Fruit fly (Drosophila melanogaster) whole organism, embryonic: Measurements from ENCODE around the gene VhaM9.7-d.

Experiments used
- Atf-2 ChIP-seq: fragments of 200-800 bp; sonication (Bioruptor generic); optimal IDR thresholded peaks from 2 replicates; lab custom pipeline; 2016; ENCODE audit warnings: missing biosample characterization, missing genetic modification characterization
- Awh ChIP-seq: fragments of 200-800 bp; sonication (Bioruptor generic); IDR thresholded peaks from 2 replicates; pipeline ENCODE4, ENCODE4 v1.3.6; 2022; ENCODE audit warnings: missing biosample characterization, missing genetic modification characterization
- BtbVII ChIP-seq: fragments of 200-800 bp; sonication (Bioruptor generic); optimal IDR thresholded peaks from 3 replicates; lab custom pipeline; 2017; ENCODE audit warnings: missing biosample characterization, mild to moderate bottlenecking, missing genetic modification characterization
- CG10209 ChIP-seq: fragments of 200-800 bp; sonication (Bioruptor generic); optimal IDR thresholded peaks from 3 replicates; lab custom pipeline; 2017; ENCODE audit warnings: missing biosample characterization, mild to moderate bottlenecking, missing genetic modification characterization, missing genetic modification reagents
- CG10543 ChIP-seq: fragments of 200-800 bp; sonication (Bioruptor generic); optimal IDR thresholded peaks from 3 replicates; lab custom pipeline; 2017; ENCODE audit warnings: missing biosample characterization, mild to moderate bottlenecking, missing genetic modification characterization, moderate library complexity
- CG10565 ChIP-seq: fragments of 200-800 bp; sonication (Bioruptor generic); optimal IDR thresholded peaks from 3 replicates; lab custom pipeline; 2016; ENCODE audit warnings: missing biosample characterization, mild to moderate bottlenecking, missing genetic modification characterization
- CG11247 ChIP-seq: fragments of 200-800 bp; sonication (Bioruptor generic); IDR thresholded peaks from 2 replicates; pipeline ENCODE4 v1.3.6; 2022; ENCODE audit warnings: missing biosample characterization, missing genetic modification characterization
- CG11695 ChIP-seq: fragments of 200-800 bp; sonication (Bioruptor generic); IDR thresholded peaks from 3 replicates; pipeline ENCODE4 v1.3.6; 2022; ENCODE audit warnings: missing biosample characterization, missing genetic modification characterization
- CG12299 ChIP-seq: fragments of 200-800 bp; sonication (Bioruptor generic); optimal IDR thresholded peaks from 2 replicates; lab custom pipeline; 2018; ENCODE audit warnings: missing biosample characterization, mild to moderate bottlenecking, missing genetic modification characterization
- CG12391 ChIP-seq: fragments of 200-800 bp; sonication (Bioruptor generic); optimal IDR thresholded peaks from 3 replicates; lab custom pipeline; 2018; ENCODE audit warnings: missing biosample characterization, mild to moderate bottlenecking, missing genetic modification characterization, moderate library complexity
- CG13296 ChIP-seq: fragments of 200-800 bp; sonication (Bioruptor generic); optimal IDR thresholded peaks from 3 replicates; lab custom pipeline; 2018; ENCODE audit warnings: missing biosample characterization, mild to moderate bottlenecking, missing genetic modification characterization
- CG14667 ChIP-seq: fragments of 200-800 bp; sonication (Bioruptor generic); IDR thresholded peaks from 2 replicates; pipeline ENCODE4 v1.3.6; 2022; ENCODE audit warnings: missing biosample characterization, missing genetic modification characterization
- CG2116 ChIP-seq: fragments of 200-800 bp; sonication (Bioruptor generic); optimal IDR thresholded peaks from 3 replicates; lab custom pipeline; 2018; ENCODE audit warnings: missing biosample characterization, mild to moderate bottlenecking, missing genetic modification characterization
- CG2875 ChIP-seq: fragments of 200-800 bp; sonication (Bioruptor generic); optimal IDR thresholded peaks from 2 replicates; lab custom pipeline; 2017; ENCODE audit warnings: missing biosample characterization, mild to moderate bottlenecking, missing genetic modification characterization, missing genetic modification reagents
- CG30431 ChIP-seq: fragments of 200-800 bp; sonication (Bioruptor generic); optimal IDR thresholded peaks from 2 replicates; lab custom pipeline; 2017; ENCODE audit warnings: missing biosample characterization, missing genetic modification characterization
- CG42726 ChIP-seq: fragments of 200-800 bp; sonication (Bioruptor generic); IDR thresholded peaks from 2 replicates; pipeline ENCODE4 v1.3.6; 2022; ENCODE audit warnings: missing biosample characterization, missing genetic modification characterization; ENCODE audit not compliant: partially characterized antibody
- CG4424 ChIP-seq: fragments of 200-800 bp; sonication (Bioruptor generic); optimal IDR thresholded peaks from 3 replicates; lab custom pipeline; 2016; ENCODE audit warnings: missing biosample characterization, missing genetic modification characterization
- CG6854 ChIP-seq: fragments of 200-800 bp; sonication (Bioruptor generic); optimal IDR thresholded peaks from 3 replicates; lab custom pipeline; 2017; ENCODE audit warnings: missing biosample characterization, mild to moderate bottlenecking, missing genetic modification characterization
- Dbx ChIP-seq: fragments of 200-800 bp; sonication (Bioruptor generic); IDR thresholded peaks from 3 replicates; pipeline ENCODE4 v1.3.6; 2022; ENCODE audit warnings: missing biosample characterization, missing genetic modification characterization
- Dp ChIP-seq: fragments of 200-800 bp; sonication (Bioruptor generic); optimal IDR thresholded peaks from 2 replicates; lab custom pipeline; 2018; ENCODE audit warnings: missing biosample characterization, mild to moderate bottlenecking, missing genetic modification characterization, moderate library complexity
- ERR ChIP-seq: fragments of 200-800 bp; sonication (Bioruptor generic); optimal IDR thresholded peaks from 2 replicates; lab custom pipeline; 2016; ENCODE audit warnings: missing biosample characterization, missing genetic modification characterization
- Ets65A ChIP-seq: fragments of 200-800 bp; sonication (Bioruptor generic); peaks from one replicate; lab custom pipeline; 2016; ENCODE audit warnings: missing biosample characterization, missing genetic modification characterization
- Lpt ChIP-seq: fragments of >200 bp; optimal IDR thresholded peaks from 2 replicates; lab custom pipeline; 2018; ENCODE audit warnings: missing biosample characterization, missing genetic modification characterization
- Med ChIP-seq: fragments of 200-800 bp; sonication (Bioruptor generic); peaks from one replicate; lab custom pipeline; 2016; ENCODE audit warnings: missing biosample characterization, missing genetic modification characterization, mild to moderate bottlenecking, inconsistent platforms, moderate library complexity
- Mes4 ChIP-seq: fragments of 200-800 bp; sonication (Bioruptor generic); optimal IDR thresholded peaks from 2 replicates; lab custom pipeline; 2016; ENCODE audit warnings: missing biosample characterization, missing genetic modification characterization
- Myb ChIP-seq: fragments of 200-800 bp; sonication (Bioruptor generic); optimal IDR thresholded peaks from 2 replicates; lab custom pipeline; 2016; ENCODE audit warnings: missing biosample characterization, missing genetic modification characterization
- Nf-YC ChIP-seq: fragments of 200-800 bp; optimal IDR thresholded peaks from 3 replicates; lab custom pipeline; 2019; ENCODE audit warnings: missing biosample characterization, mild to moderate bottlenecking, missing genetic modification characterization, moderate library complexity
- Opbp ChIP-seq: fragments of 200-800 bp; sonication (Bioruptor generic); IDR thresholded peaks from 3 replicates; pipeline ENCODE4 v1.3.6; 2022; ENCODE audit warnings: missing biosample characterization, missing genetic modification characterization; ENCODE audit not compliant: partially characterized antibody
- Ravus ChIP-seq: fragments of 200-800 bp; sonication (Bioruptor generic); IDR thresholded peaks from 2 replicates; pipeline ENCODE4 v1.3.6; 2022; ENCODE audit warnings: missing biosample characterization, missing genetic modification characterization
- Usf ChIP-seq: fragments of 200-800 bp; sonication (Bioruptor generic); optimal IDR thresholded peaks from 2 replicates; lab custom pipeline; 2017; ENCODE audit warnings: missing genotype, missing biosample characterization, missing genetic modification characterization
- aop ChIP-seq: fragments of 200-800 bp; sonication (Bioruptor generic); IDR thresholded peaks from 2 replicates; pipeline ENCODE4 v1.3.6; 2022; ENCODE audit warnings: missing biosample characterization, missing genetic modification characterization
- ash1 ChIP-seq: fragments of 200-800 bp; sonication (Bioruptor generic); optimal IDR thresholded peaks from 2 replicates; lab custom pipeline; 2018; ENCODE audit warnings: missing biosample characterization, mild to moderate bottlenecking, missing genetic modification characterization
- chinmo ChIP-seq: fragments of 200-800 bp; sonication (Bioruptor generic); IDR thresholded peaks from 4 replicates; pipeline ENCODE4 v1.3.6; 2022; ENCODE audit warnings: missing biosample characterization, missing genetic modification characterization; ENCODE audit not compliant: partially characterized antibody
- ci ChIP-seq: fragments of 200-800 bp; sonication (Bioruptor generic); IDR thresholded peaks from 3 replicates; pipeline ENCODE4 v1.3.6; 2022; ENCODE audit warnings: missing biosample characterization, missing genetic modification characterization
- gro ChIP-seq: fragments of 200-800 bp; sonication (Bioruptor generic); optimal IDR thresholded peaks from 2 replicates; lab custom pipeline; 2016; ENCODE audit warnings: missing biosample characterization, missing genetic modification characterization
- hbn ChIP-seq: fragments of 200-800 bp; sonication (Bioruptor generic); IDR thresholded peaks from 2 replicates; pipeline ENCODE4 v1.3.6; 2022; ENCODE audit warnings: missing biosample characterization, missing genetic modification characterization; ENCODE audit not compliant: partially characterized antibody
- kay ChIP-seq: fragments of 200-800 bp; sonication (Bioruptor generic); optimal IDR thresholded peaks from 2 replicates; lab custom pipeline; 2016; ENCODE audit warnings: missing biosample characterization, missing genetic modification characterization
- klu ChIP-seq: fragments of 200-800 bp; sonication (Bioruptor generic); IDR thresholded peaks from 2 replicates; pipeline ENCODE4 v1.3.6; 2022; ENCODE audit warnings: missing biosample characterization, missing genetic modification characterization
- maf-S ChIP-seq: fragments of 200-800 bp; sonication (Bioruptor generic); optimal IDR thresholded peaks from 2 replicates; lab custom pipeline; 2016; ENCODE audit warnings: missing biosample characterization, missing genetic modification characterization
- pho ChIP-seq: fragments of 200-800 bp; sonication (Bioruptor generic); optimal IDR thresholded peaks from 2 replicates; lab custom pipeline; 2016; ENCODE audit warnings: missing biosample characterization, missing genetic modification characterization
- row ChIP-seq: fragments of 200-800 bp; sonication (Bioruptor generic); IDR thresholded peaks from 3 replicates; pipeline ENCODE4 v1.3.6; 2022; ENCODE audit warnings: missing biosample characterization, missing genetic modification characterization
- sqz ChIP-seq: fragments of 200-800 bp; sonication (Bioruptor generic); optimal IDR thresholded peaks from 3 replicates; lab custom pipeline; 2018; ENCODE audit warnings: missing biosample characterization, mild to moderate bottlenecking, missing genetic modification characterization
- ssp ChIP-seq: fragments of 200-800 bp; sonication (Bioruptor generic); IDR thresholded peaks from 2 replicates; pipeline ENCODE4 v1.3.6; 2022; ENCODE audit warnings: missing biosample characterization, missing genetic modification characterization
- tio ChIP-seq: fragments of 200-800 bp; sonication (Bioruptor generic); optimal IDR thresholded peaks from 2 replicates; lab custom pipeline; 2017; ENCODE audit warnings: missing biosample characterization, missing genetic modification characterization, inconsistent platforms
- tx ChIP-seq: fragments of 200-800 bp; sonication (Bioruptor generic); optimal IDR thresholded peaks from 2 replicates; lab custom pipeline; 2016; ENCODE audit warnings: missing biosample characterization, missing genetic modification characterization
- wek ChIP-seq: fragments of 200-800 bp; sonication (Bioruptor generic); optimal IDR thresholded peaks from 3 replicates; lab custom pipeline; 2018; ENCODE audit warnings: missing biosample characterization, mild to moderate bottlenecking, missing genetic modification characterization, moderate library complexity
- wor ChIP-seq: fragments of 200-800 bp; sonication (Bioruptor generic); IDR thresholded peaks from 2 replicates; pipeline ENCODE4 v1.3.6; 2022; ENCODE audit warnings: missing biosample characterization, missing genetic modification characterization
- zen2 ChIP-seq: fragments of 200-800 bp; sonication (Bioruptor generic); IDR thresholded peaks from 3 replicates; pipeline ENCODE4 v1.3.6; 2022; ENCODE audit warnings: missing biosample characterization, missing genetic modification characterization; ENCODE audit not compliant: partially characterized antibody
- zfh1 ChIP-seq: fragments of 200-800 bp; sonication (Bioruptor generic); IDR thresholded peaks from 3 replicates; pipeline ENCODE4 v1.3.6; 2022; ENCODE audit warnings: missing biosample characterization, missing genetic modification characterization

VhaM9.7-d gene

DNA sequence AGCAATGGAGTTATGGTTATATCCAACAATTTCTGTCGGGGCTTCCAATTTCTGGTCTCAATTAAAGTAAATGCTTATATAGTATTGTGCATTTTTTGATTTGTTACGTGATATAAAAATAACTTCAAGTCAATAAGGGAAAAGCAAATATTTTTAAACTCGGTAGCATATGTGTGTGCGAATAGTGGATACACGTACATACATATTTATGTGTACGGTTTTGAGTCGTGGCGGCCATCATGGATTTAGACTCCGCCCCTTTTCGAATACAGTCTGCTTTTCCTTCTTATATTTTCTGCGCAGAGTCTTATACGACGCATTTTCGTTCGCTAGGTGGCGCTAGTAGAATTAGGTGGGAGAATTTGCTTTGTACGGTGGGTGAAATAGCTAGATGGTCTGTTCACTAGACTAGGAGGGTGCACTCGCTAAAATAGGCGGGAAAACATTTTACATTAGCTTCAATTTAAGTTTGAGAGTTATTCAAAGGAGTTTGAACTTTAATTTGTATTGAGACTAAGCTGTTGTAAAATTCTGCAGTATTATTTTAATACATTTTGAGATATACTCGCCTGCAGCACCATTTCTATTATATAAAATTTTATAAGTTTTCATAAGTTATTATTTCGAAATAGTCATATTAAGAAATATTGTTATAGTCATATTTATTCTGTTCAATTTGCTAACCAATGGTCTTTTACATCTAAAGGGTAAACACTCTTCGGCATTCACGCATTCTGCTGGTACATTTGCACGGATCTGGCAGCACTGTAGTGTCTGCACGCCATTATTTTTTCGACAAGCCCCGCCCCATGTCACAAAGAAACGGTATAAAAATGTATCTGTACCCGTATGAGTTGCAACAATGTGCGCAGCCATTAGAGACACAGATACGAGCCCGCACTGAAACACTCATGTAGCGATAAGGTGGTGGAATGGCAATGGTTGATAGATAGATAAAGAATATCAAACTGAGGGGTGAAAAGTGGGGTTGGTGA lies 5.3 kb upstream of the VhaM9.7-d start (continued):
- TF ChIP-seq CG14667 (GFP tag; lab: Robert Waterston, UW) (peak; percentile 28; the same call in 1 of the 2 replicates), CG12391 (tag; lab: Kevin White, UChicago) (peak; percentile 84), CG13296 (GFP tag; lab: Kevin White, UChicago) (no peak), ci (GFP tag; lab: Robert Waterston, UW) (peak; percentile 54; the same call in 2 of the 3 replicates), wor (GFP tag; lab: Robert Waterston, UW) (no peak), CG10209 (GFP tag; lab: Kevin White, UChicago) (peak; percentile 59), Opbp (GFP tag; lab: Robert Waterston, UW) (peak; percentile 26; the same call in 2 of the 3 replicates), CG11247 (GFP tag; lab: Robert Waterston, UW) (no peak; the same call in 1 of the 2 replicates), tio (GFP tag; lab: Kevin White, UChicago) (peak; percentile 31), klu (GFP tag; lab: Robert Waterston, UW) (no peak), zfh1 (no peak), Atf-2 (GFP tag; lab: Kevin White, UChicago) (no peak), CG4424 (GFP tag; lab: Kevin White, UChicago) (peak; percentile 63), row (GFP tag; lab: Robert Waterston, UW) (peak; percentile 95), Med (GFP tag; lab: Kevin White, UChicago) (peak; percentile 78), ssp (GFP tag; lab: Robert Waterston, UW) (no peak), Usf (GFP tag; lab: Kevin White, UChicago) (no peak), zen2 (no peak), CG10543 (GFP tag; lab: Kevin White, UChicago) (peak; percentile 53), maf-S (GFP tag; lab: Kevin White, UChicago) (no peak), Dp (GFP tag; lab: Kevin White, UChicago) (peak; percentile 84), hbn (GFP tag; lab: Robert Waterston, UW) (no peak), aop (GFP tag; lab: Robert Waterston, UW) (no peak), CG11695 (GFP tag; lab: Robert Waterston, UW) (peak; percentile 54; the same call in 1 of the 3 replicates), chinmo (GFP tag; lab: Robert Waterston, UW) (peak; percentile 67; the same call in 2 of the 4 replicates), sqz (GFP tag; lab: Kevin White, UChicago) (no peak), CG2875 (GFP tag; lab: Kevin White, UChicago) (no peak), CG30431 (GFP tag; lab: Kevin White, UChicago) (no peak), pho (GFP tag; lab: Kevin White, UChicago) (peak; percentile 12), Ravus (GFP tag; lab: Robert Waterston, UW) (no peak; the same call in 1 of the 2 replicates), CG6854 (GFP tag; lab: Kevin White, UChicago) (peak; percentile 11), Mes4 (GFP tag; lab: Kevin White, UChicago) (no peak), ERR (no peak), BtbVII (GFP tag; lab: Kevin White, UChicago) (no peak), Myb (GFP tag; lab: Kevin White, UChicago) (peak; percentile 38), CG2116 (peak; percentile 33), CG42726 (GFP tag; lab: Robert Waterston, UW) (peak; percentile 61; the same call in 1 of the 2 replicates), tx (GFP tag; lab: Kevin White, UChicago) (peak; percentile 31), CG10565 (GFP tag; lab: Kevin White, UChicago) (no peak), Ets65A (GFP tag; lab: Kevin White, UChicago) (peak; percentile 92), Lpt (GFP tag; lab: Kevin White, UChicago) (no peak), wek (no peak), Awh (GFP tag; lab: Robert Waterston, UW) (no peak), gro (GFP tag; lab: Kevin White, UChicago) (no peak), ash1 (GFP tag; lab: Kevin White, UChicago) (no peak), Dbx (peak; percentile 63), CG12299 (peak; percentile 33), Nf-YC (tag; lab: Kevin White, UChicago) (peak; percentile 96), kay (GFP tag; lab: Kevin White, UChicago) (peak; percentile 29)
